Worm (Caenorhabditis elegans) whole organism, midembryonic: Measurements from ENCODE around the gene bub-3.

Source experiments
- cog-1 ChIP-seq: sonication (generic microtip); optimal IDR thresholded peaks from 2 replicates; lab custom pipeline; 2016; ENCODE audit warnings: missing genetic modification characterization, missing compliant biosample characterization
- flt-1 ChIP-seq: fragments of 200-800 bp; sonication (Bioruptor generic); IDR thresholded peaks from 2 replicates; pipeline ENCODE4 v1.3.6; 2022; ENCODE audit warnings: missing genetic modification characterization, missing compliant biosample characterization
- med-1 ChIP-seq: sonication (generic microtip); optimal IDR thresholded peaks from 2 replicates; lab custom pipeline; 2017; ENCODE audit warnings: missing genetic modification characterization, mild to moderate bottlenecking, missing compliant biosample characterization, antibody characterized with exemption, missing genetic modification reagents; ENCODE audit not compliant: insufficient read depth
- ref-1 ChIP-seq: fragments of 200-800 bp; sonication (Bioruptor generic); conservative IDR thresholded peaks from 2 replicates; pipeline ENCODE4 v1.3.6; 2022; ENCODE audit warnings: missing genetic modification reagents, missing genetic modification characterization, missing compliant biosample characterization
- tab-1 ChIP-seq: fragments of 200-800 bp; sonication (Bioruptor generic); IDR thresholded peaks from 2 replicates; pipeline ENCODE4 v1.3.6; 2022; ENCODE audit warnings: missing genetic modification characterization, missing compliant biosample characterization
- ztf-23 ChIP-seq: fragments of 200-800 bp; sonication (Bioruptor generic); IDR thresholded peaks from 2 replicates; pipeline ENCODE4 v1.3.6; 2022; ENCODE audit warnings: missing genetic modification reagents, missing genetic modification characterization, missing compliant biosample characterization

DNA sequence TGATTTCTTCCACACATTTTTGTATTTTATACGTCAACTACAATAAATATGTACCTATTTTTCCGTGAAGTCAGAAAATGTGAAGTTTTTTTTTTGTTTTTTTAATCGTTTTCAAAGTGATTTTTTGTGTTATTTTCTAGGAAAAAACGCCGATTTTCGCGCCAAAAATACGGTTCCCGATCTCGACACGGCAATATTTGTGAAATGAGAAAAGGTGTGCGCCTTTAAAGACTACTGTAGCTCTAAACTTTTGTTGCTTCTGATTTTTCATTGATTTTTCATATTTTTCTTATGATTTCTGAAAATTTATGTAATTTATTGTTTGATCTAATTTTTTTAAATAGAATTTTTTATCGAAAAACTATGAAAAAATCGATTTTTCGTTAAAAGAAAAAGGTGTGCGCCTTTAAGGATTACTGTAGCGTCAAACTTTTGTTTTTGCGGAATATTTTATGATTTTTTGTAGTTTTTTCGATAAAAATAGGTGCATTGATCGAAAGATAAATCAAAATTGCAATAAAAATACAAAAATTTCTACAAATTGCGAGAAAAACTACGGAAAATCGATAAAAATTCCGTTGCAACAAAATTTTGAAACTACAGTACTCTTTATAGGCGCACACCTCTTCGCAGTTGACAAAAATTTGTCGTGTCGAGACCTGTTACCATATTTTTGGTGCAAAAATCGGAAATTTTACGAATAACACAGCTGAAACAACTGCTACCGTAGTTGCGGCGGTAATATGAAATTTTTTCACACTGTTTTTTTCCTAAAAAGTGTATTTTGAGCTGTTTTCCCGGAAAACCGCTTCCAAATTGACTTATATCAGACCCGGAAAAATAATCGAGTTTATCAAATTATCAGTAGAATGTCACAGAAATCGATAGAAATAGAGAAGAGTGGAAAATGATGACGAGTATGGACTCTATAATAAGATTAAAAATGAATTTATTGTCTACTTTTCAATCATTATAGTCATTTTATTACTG lies 30.2 kb upstream of the bub-3 start, which contains the start of gene kqt-3:
- TF ChIP-seq flt-1 (GFP tag; lab: Robert Waterston, UW), result no peak
- no peak for TF ChIP-seq med-1 (GFP tag; lab: Kevin White, UChicago)
- TF ChIP-seq ztf-23 (GFP tag; lab: Robert Waterston, UW), result no peak
- no peak for TF ChIP-seq tab-1
- TF ChIP-seq ref-1 (GFP tag; lab: Robert Waterston, UW), result no peak
- TF ChIP-seq cog-1 (tag; lab: Kevin White, UChicago), result no peak
